Fruit fly (Drosophila melanogaster) whole organism, embryonic: Measurements from ENCODE around the gene CG42792.

Experiments
- Antp ChIP-seq: fragments of 200-800 bp; sonication (Bioruptor generic); optimal IDR thresholded peaks from 3 replicates; lab custom pipeline; 2016; ENCODE audit warnings: missing biosample characterization, missing genetic modification characterization
- Atf-2 ChIP-seq: fragments of 200-800 bp; sonication (Bioruptor generic); optimal IDR thresholded peaks from 2 replicates; lab custom pipeline; 2016; ENCODE audit warnings: missing biosample characterization, missing genetic modification characterization
- Atf6 ChIP-seq: fragments of 200-800 bp; sonication (Bioruptor generic); IDR thresholded peaks from 2 replicates; pipeline ENCODE4 v1.3.6; 2022; ENCODE audit warnings: missing biosample characterization, missing genetic modification characterization
- CG1024 ChIP-seq: fragments of 200-800 bp; sonication (Bioruptor generic); IDR thresholded peaks from 2 replicates; pipeline ENCODE4 v1.3.6; 2022; ENCODE audit warnings: missing biosample characterization, missing genetic modification characterization
- CG10321 ChIP-seq: fragments of 200-800 bp; sonication (Bioruptor generic); IDR thresholded peaks from 2 replicates; pipeline ENCODE4 v1.3.6; 2022; ENCODE audit warnings: missing biosample characterization, missing genetic modification characterization
- CG11085 ChIP-seq: fragments of 200-800 bp; sonication (Bioruptor generic); IDR thresholded peaks from 2 replicates; pipeline ENCODE4 v1.3.6; 2022; ENCODE audit warnings: missing biosample characterization, missing genetic modification characterization
- CG11456 ChIP-seq: fragments of 200-800 bp; sonication (Bioruptor generic); IDR thresholded peaks from 3 replicates; pipeline ENCODE4 v1.3.6; 2022; ENCODE audit warnings: missing biosample characterization, missing genetic modification characterization
- CG11696 ChIP-seq: fragments of 200-800 bp; sonication (Bioruptor generic); IDR thresholded peaks from 2 replicates; pipeline ENCODE4 v1.3.6; 2022; ENCODE audit warnings: missing biosample characterization, missing genetic modification characterization
- CG12071 ChIP-seq: fragments of 200-800 bp; sonication (Bioruptor generic); optimal IDR thresholded peaks from 3 replicates; lab custom pipeline; 2018; ENCODE audit warnings: missing biosample characterization, mild to moderate bottlenecking, missing genetic modification characterization
- CG15011 ChIP-seq: fragments of 200-800 bp; sonication (Bioruptor generic); optimal IDR thresholded peaks from 3 replicates; lab custom pipeline; 2018; ENCODE audit warnings: missing biosample characterization, mild to moderate bottlenecking, missing genetic modification characterization
- CG1529 ChIP-seq: fragments of 200-800 bp; sonication (Bioruptor generic); optimal IDR thresholded peaks from 3 replicates; lab custom pipeline; 2018; ENCODE audit warnings: missing biosample characterization, missing genetic modification characterization
- CG15601 ChIP-seq: fragments of 200-800 bp; sonication (Bioruptor generic); optimal IDR thresholded peaks from 3 replicates; lab custom pipeline; 2019; ENCODE audit warnings: missing biosample characterization, mild to moderate bottlenecking, missing genetic modification characterization, moderate library complexity
- CG17802 ChIP-seq: fragments of 200-800 bp; sonication (Bioruptor generic); optimal IDR thresholded peaks from 2 replicates; lab custom pipeline; 2018; ENCODE audit warnings: missing biosample characterization, mild to moderate bottlenecking, missing genetic modification characterization, moderate library complexity
- CG18011 ChIP-seq: fragments of 200-800 bp; sonication (Bioruptor generic); optimal IDR thresholded peaks from 2 replicates; lab custom pipeline; 2017; ENCODE audit warnings: missing biosample characterization, missing genetic modification characterization, mild to moderate bottlenecking, moderate library complexity, missing genotype
- CG2199 ChIP-seq: fragments of 200-800 bp; sonication (Bioruptor generic); IDR thresholded peaks from 3 replicates; pipeline ENCODE4 v1.3.6; 2022; ENCODE audit warnings: missing biosample characterization, missing genetic modification characterization
- CG2712 ChIP-seq: fragments of 200-800 bp; optimal IDR thresholded peaks from 3 replicates; lab custom pipeline; 2019; ENCODE audit warnings: missing biosample characterization, mild to moderate bottlenecking, missing genetic modification characterization, moderate library complexity
- CG34376 ChIP-seq: fragments of 200-800 bp; sonication (Bioruptor generic); optimal IDR thresholded peaks from 2 replicates; lab custom pipeline; 2018; ENCODE audit warnings: missing biosample characterization, mild to moderate bottlenecking, missing genetic modification characterization
- CG43689 ChIP-seq: fragments of 200-800 bp; sonication (Bioruptor generic); IDR thresholded peaks from 2 replicates; pipeline ENCODE4 v1.3.6; 2022; ENCODE audit warnings: missing biosample characterization, missing genetic modification characterization
- CG6272 ChIP-seq: fragments of 200-800 bp; sonication (Bioruptor generic); IDR thresholded peaks from 2 replicates; pipeline ENCODE4 v1.3.6; 2022; ENCODE audit warnings: missing biosample characterization, missing genetic modification characterization
- CG6791 ChIP-seq: fragments of 200-800 bp; sonication (Bioruptor generic); IDR thresholded peaks from 3 replicates; pipeline ENCODE4 v1.3.6; 2022; ENCODE audit warnings: missing biosample characterization, missing genetic modification characterization; ENCODE audit not compliant: partially characterized antibody
- CG8089 ChIP-seq: fragments of 200-800 bp; sonication (Bioruptor generic); optimal IDR thresholded peaks from 3 replicates; lab custom pipeline; 2016; ENCODE audit warnings: missing biosample characterization, missing genetic modification characterization
- CG8281 ChIP-seq: fragments of 200-800 bp; sonication (Bioruptor generic); optimal IDR thresholded peaks from 2 replicates; lab custom pipeline; 2018; ENCODE audit warnings: missing biosample characterization, mild to moderate bottlenecking, missing genetic modification characterization, moderate library complexity
- CG8765 ChIP-seq: fragments of 200-800 bp; sonication (Bioruptor generic); IDR thresholded peaks from 2 replicates; pipeline ENCODE4 v1.3.6; 2022; ENCODE audit warnings: missing biosample characterization, missing genetic modification characterization
- D ChIP-seq, 2 experiments: fragments of 200-800 bp in 1 of 2; fragments of >200 bp in 1 of 2; sonication (Bioruptor generic) in 1 of 2; optimal IDR thresholded peaks; 2 replicates in 1 of 2; 3 replicates in 1 of 2; lab custom pipeline; 2017; ENCODE audit warnings: mild to moderate bottlenecking in 1 of 2, missing biosample characterization in 1 of 2, missing genetic modification characterization in 1 of 2, missing genetic modification reagents in 1 of 2
- Dip3 ChIP-seq: fragments of 200-800 bp; sonication (Bioruptor generic); optimal IDR thresholded peaks from 3 replicates; lab custom pipeline; 2016; ENCODE audit warnings: missing biosample characterization, missing genetic modification characterization
- H2.0 ChIP-seq: fragments of 200-800 bp; sonication (Bioruptor generic); IDR thresholded peaks from 2 replicates; pipeline ENCODE4 v1.3.6; 2022; ENCODE audit warnings: missing biosample characterization, missing genetic modification characterization
- HHEX ChIP-seq: fragments of 200-800 bp; sonication (Bioruptor generic); optimal IDR thresholded peaks from 3 replicates; lab custom pipeline; 2017; ENCODE audit warnings: missing biosample characterization, mild to moderate bottlenecking, missing genetic modification characterization, missing genetic modification reagents
- Lhr ChIP-seq: fragments of 200-800 bp; sonication (Bioruptor generic); optimal IDR thresholded peaks from 3 replicates; lab custom pipeline; 2017; ENCODE audit warnings: mild to moderate bottlenecking, missing biosample characterization, missing genetic modification reagents, missing genetic modification characterization
- Med ChIP-seq: fragments of 200-800 bp; sonication (Bioruptor generic); peaks from one replicate; lab custom pipeline; 2016; ENCODE audit warnings: missing biosample characterization, missing genetic modification characterization, mild to moderate bottlenecking, inconsistent platforms, moderate library complexity
- Rfx ChIP-seq: fragments of 200-800 bp; sonication (Bioruptor generic); IDR thresholded peaks from 2 replicates; pipeline ENCODE4 v1.3.6; 2022; ENCODE audit warnings: missing biosample characterization, missing genetic modification characterization
- Six4 ChIP-seq: fragments of 200-800 bp; sonication (Bioruptor generic); optimal IDR thresholded peaks from 2 replicates; lab custom pipeline; 2016; ENCODE audit warnings: missing biosample characterization, missing genetic modification characterization
- ab ChIP-seq: fragments of 200-800 bp; sonication (Bioruptor generic); optimal IDR thresholded peaks from 2 replicates; lab custom pipeline; 2016; ENCODE audit warnings: missing biosample characterization, missing genetic modification characterization
- chm ChIP-seq: fragments of 200-800 bp; sonication (Bioruptor generic); IDR thresholded peaks from 2 replicates; pipeline ENCODE4 v1.3.6; 2022; ENCODE audit warnings: missing biosample characterization, missing genetic modification characterization
- ci ChIP-seq: fragments of 200-800 bp; sonication (Bioruptor generic); IDR thresholded peaks from 3 replicates; pipeline ENCODE4 v1.3.6; 2022; ENCODE audit warnings: missing biosample characterization, missing genetic modification characterization
- fd64A ChIP-seq: fragments of 200-800 bp; sonication (Bioruptor generic); optimal IDR thresholded peaks from 3 replicates; lab custom pipeline; 2018; ENCODE audit warnings: missing biosample characterization, mild to moderate bottlenecking, missing genetic modification characterization
- gce ChIP-seq: fragments of 200-800 bp; sonication (Bioruptor generic); IDR thresholded peaks from 3 replicates; pipeline ENCODE4 v1.3.6; 2022; ENCODE audit warnings: missing biosample characterization, missing genetic modification characterization
- gcm2 ChIP-seq: fragments of 200-800 bp; sonication (Bioruptor generic); optimal IDR thresholded peaks from 2 replicates; lab custom pipeline; 2016; ENCODE audit warnings: missing biosample characterization, missing genetic modification characterization
- inv ChIP-seq: fragments of 200-800 bp; sonication (Bioruptor generic); IDR thresholded peaks from 2 replicates; pipeline ENCODE4 v1.3.6; 2022; ENCODE audit warnings: missing biosample characterization, missing genetic modification characterization; ENCODE audit not compliant: partially characterized antibody
- jumu ChIP-seq: fragments of 200-800 bp; sonication (Bioruptor generic); optimal IDR thresholded peaks from 3 replicates; lab custom pipeline; 2016; ENCODE audit warnings: missing biosample characterization, missing genetic modification characterization
- mirr ChIP-seq: fragments of 200-800 bp; sonication (Bioruptor generic); optimal IDR thresholded peaks from 3 replicates; lab custom pipeline; 2018; ENCODE audit warnings: missing biosample characterization, mild to moderate bottlenecking, missing genetic modification characterization
- oc ChIP-seq: fragments of 200-800 bp; sonication (Bioruptor generic); optimal IDR thresholded peaks from 2 replicates; lab custom pipeline; 2018; ENCODE audit warnings: missing biosample characterization, mild to moderate bottlenecking, missing genetic modification characterization, moderate library complexity
- prd ChIP-seq, 3 experiments: fragments of >200 bp in 2 of 3; fragments of 200-800 bp in 1 of 3; sonication (Bioruptor generic) in 1 of 3; optimal IDR thresholded peaks in 2 of 3; IDR thresholded peaks in 1 of 3; 2 replicates in 2 of 3; 3 replicates in 1 of 3; pipeline versions ENCODE4 v1.3.6 to Lab custom; 2017 to 2022; ENCODE audit warnings: missing biosample characterization in 1 of 3, missing genetic modification characterization in 1 of 3
- rib ChIP-seq: fragments of 200-800 bp; sonication (Bioruptor generic); IDR thresholded peaks from 2 replicates; pipeline ENCODE4 v1.3.6; 2022; ENCODE audit warnings: missing biosample characterization, missing genetic modification characterization
- seq ChIP-seq: fragments of 200-800 bp; sonication (Bioruptor generic); IDR thresholded peaks from 2 replicates; pipeline ENCODE4 v1.3.6; 2022; ENCODE audit warnings: missing biosample characterization, missing genetic modification characterization
- sisA ChIP-seq: fragments of 200-800 bp; sonication (Bioruptor generic); IDR thresholded peaks from 2 replicates; pipeline ENCODE4 v1.3.6; 2022; ENCODE audit warnings: missing biosample characterization, missing genetic modification characterization
- stc ChIP-seq: fragments of 200-800 bp; sonication (Bioruptor generic); IDR thresholded peaks from 2 replicates; pipeline ENCODE4 v1.3.6; 2022; ENCODE audit warnings: missing biosample characterization, missing genetic modification characterization
- tio ChIP-seq: fragments of 200-800 bp; sonication (Bioruptor generic); optimal IDR thresholded peaks from 2 replicates; lab custom pipeline; 2017; ENCODE audit warnings: missing biosample characterization, missing genetic modification characterization, inconsistent platforms
- tna ChIP-seq: fragments of 200-800 bp; sonication (Bioruptor generic); IDR thresholded peaks from 2 replicates; pipeline ENCODE4 v1.3.6; 2022; ENCODE audit warnings: missing biosample characterization, missing genetic modification characterization; ENCODE audit not compliant: partially characterized antibody
- wek ChIP-seq: fragments of 200-800 bp; sonication (Bioruptor generic); optimal IDR thresholded peaks from 3 replicates; lab custom pipeline; 2018; ENCODE audit warnings: missing biosample characterization, mild to moderate bottlenecking, missing genetic modification characterization, moderate library complexity

CG42792 gene

dm6 chr2L:15908086-15908485 lies 42.8 kb upstream of the CG42792 start (continued):
- TF ChIP-seq CG15601 (tag; lab: Kevin White, UChicago): no peak
- TF ChIP-seq ci: 0 out of 3 replicates have a peak, but pooled peaks have one; percentile 41
- TF ChIP-seq CG8765 (GFP tag; lab: Robert Waterston, UW): 0 out of 2 replicates have a peak, but pooled peaks have one; percentile 13
- TF ChIP-seq wek (GFP tag; lab: Kevin White, UChicago): peak; percentile 14
- 0 out of 2 replicates have a peak, but pooled peaks have one; percentile 12 for TF ChIP-seq sisA
- TF ChIP-seq D (optimal IDR thresholded peaks at IDR 0.05; lab: Kevin White, UChicago): no peak
- TF ChIP-seq D (GFP tag; optimal IDR thresholded peaks at IDR 0.05; lab: Kevin White, UChicago): no peak
- TF ChIP-seq tio (GFP tag; lab: Kevin White, UChicago): no peak
- TF ChIP-seq ab (GFP tag; lab: Kevin White, UChicago): no peak
- peak; percentile 12 for TF ChIP-seq Antp (GFP tag; lab: Kevin White, UChicago)
- no peak for TF ChIP-seq CG2712 (tag; lab: Kevin White, UChicago)
- 0 out of 2 replicates have a peak, but pooled peaks have one; percentile 7 for TF ChIP-seq CG10321 (GFP tag; lab: Robert Waterston, UW)
- 0 out of 3 replicates have a peak, but pooled peaks have one; percentile 60 for TF ChIP-seq CG2199 (GFP tag; lab: Robert Waterston, UW)
- no peak for TF ChIP-seq HHEX (GFP tag; lab: Kevin White, UChicago)
- TF ChIP-seq CG11085: 0 out of 2 replicates have a peak, but pooled peaks have one; percentile 15
- no peak for TF ChIP-seq gcm2 (GFP tag; lab: Kevin White, UChicago)
- TF ChIP-seq fd64A (GFP tag; lab: Kevin White, UChicago): no peak
- TF ChIP-seq prd (optimal IDR thresholded peaks at IDR 0.05; lab: Kevin White, UChicago): no peak
- TF ChIP-seq prd (GFP tag; IDR thresholded peaks at IDR 0.05; lab: Robert Waterston, UW): peak; percentile 7; the same call in 1 of the 3 replicates
- peak; percentile 76 for TF ChIP-seq Med (GFP tag; lab: Kevin White, UChicago)
- 0 out of 2 replicates have a peak, but pooled peaks have one; percentile 4 for TF ChIP-seq CG11696 (GFP tag; lab: Robert Waterston, UW)
- peak; percentile 34; the same call in 1 of the 2 replicates for TF ChIP-seq Atf6
- no peak for TF ChIP-seq Six4 (GFP tag; lab: Kevin White, UChicago)
- TF ChIP-seq CG12071 (GFP tag; lab: Kevin White, UChicago): peak; percentile 23
- no peak for TF ChIP-seq CG43689 (GFP tag; lab: Robert Waterston, UW)
- peak; percentile 42 for TF ChIP-seq oc (tag; lab: Kevin White, UChicago)
- TF ChIP-seq CG1024 (GFP tag; lab: Robert Waterston, UW): 0 out of 2 replicates have a peak, but pooled peaks have one; percentile 3
- no peak for TF ChIP-seq CG8281 (tag; lab: Kevin White, UChicago)
- TF ChIP-seq Rfx (GFP tag; lab: Robert Waterston, UW): 0 out of 2 replicates have a peak, but pooled peaks have one; percentile 25
- peak; percentile 57 for TF ChIP-seq mirr
- TF ChIP-seq Dip3 (GFP tag; lab: Kevin White, UChicago): no peak
- TF ChIP-seq CG34376: no peak
- 0 out of 3 replicates have a peak, but pooled peaks have one; percentile 61 for TF ChIP-seq CG11456 (GFP tag; lab: Robert Waterston, UW)
- TF ChIP-seq gce (GFP tag; lab: Robert Waterston, UW): no peak
- no peak for TF ChIP-seq seq
- peak; percentile 42 for TF ChIP-seq CG17802 (tag; lab: Kevin White, UChicago)
- TF ChIP-seq H2.0: 0 out of 2 replicates have a peak, but pooled peaks have one; percentile 32
- no peak for TF ChIP-seq CG8089 (GFP tag; lab: Kevin White, UChicago)
- no peak for TF ChIP-seq Lhr (GFP tag; lab: Kevin White, UChicago)
- 0 out of 2 replicates have a peak, but pooled peaks have one; percentile 50 for TF ChIP-seq CG6272 (GFP tag; lab: Robert Waterston, UW)
- TF ChIP-seq CG1529: no peak
- no peak for TF ChIP-seq tna (GFP tag; lab: Robert Waterston, UW)
- TF ChIP-seq jumu: no peak
- 0 out of 3 replicates have a peak, but pooled peaks have one; percentile 25 for TF ChIP-seq CG6791 (GFP tag; lab: Robert Waterston, UW)
- TF ChIP-seq CG15011 (GFP tag; lab: Kevin White, UChicago): no peak
- no peak for TF ChIP-seq rib (GFP tag; lab: Robert Waterston, UW)
- TF ChIP-seq chm (GFP tag; lab: Robert Waterston, UW): peak; percentile 27; the same call in 1 of the 2 replicates
- no peak for TF ChIP-seq CG18011
- TF ChIP-seq Atf-2 (GFP tag; lab: Kevin White, UChicago): no peak
- peak; percentile 16; the same call in 1 of the 2 replicates for TF ChIP-seq stc
- no peak for TF ChIP-seq inv
